Worm (Caenorhabditis elegans) whole organism, L4 larva: ENCODE measurements around the gene R01H2.1.

ENCODE experiments used
- F49E8.2 ChIP-seq: sonication (generic microtip); optimal IDR thresholded peaks from 2 replicates; lab custom pipeline; 2016; ENCODE audit warnings: missing compliant biosample characterization, mild to moderate bottlenecking, missing genetic modification characterization, borderline replicate concordance
- T20F7.1 ChIP-seq: fragments of 200-800 bp; sonication (Bioruptor generic); optimal IDR thresholded peaks from 2 replicates; lab custom pipeline; 2018; ENCODE audit warnings: mild to moderate bottlenecking, missing genetic modification characterization, missing compliant biosample characterization
- T26A8.4 ChIP-seq: fragments of 200-800 bp; sonication (Bioruptor generic); IDR thresholded peaks from 2 replicates; pipeline ENCODE4 v1.3.6; 2022; ENCODE audit warnings: missing genetic modification characterization, missing compliant biosample characterization
- Y75B8A.6 ChIP-seq: fragments of 200-800 bp; sonication (Bioruptor generic); IDR thresholded peaks from 2 replicates; pipeline ENCODE4 v1.3.6; 2022; ENCODE audit warnings: missing genetic modification reagents, missing genetic modification characterization, missing compliant biosample characterization
- ZK337.2 ChIP-seq: fragments of 200-800 bp; sonication (Bioruptor generic); IDR thresholded peaks from 2 replicates; pipeline ENCODE4 v1.3.6; 2022; ENCODE audit warnings: missing genetic modification reagents, missing genetic modification characterization, missing compliant biosample characterization
- aha-1 ChIP-seq: fragments of 150-350 bp; peaks from one replicate; lab custom pipeline; 2014; ENCODE audit warnings: missing biosample characterization, missing genetic modification characterization
- ceh-82 ChIP-seq: sonication (generic microtip); optimal IDR thresholded peaks from 2 replicates; lab custom pipeline; 2017; ENCODE audit warnings: missing biosample characterization, missing genetic modification characterization
- ctbp-1 ChIP-seq: fragments of 200-800 bp; sonication (Bioruptor generic); IDR thresholded peaks from 2 replicates; pipeline ENCODE4 v1.3.6; 2022; ENCODE audit warnings: missing genetic modification reagents, missing genetic modification characterization, missing compliant biosample characterization
- daf-12 ChIP-seq: fragments of 150-350 bp; optimal IDR thresholded peaks from 2 replicates; lab custom pipeline; 2014; ENCODE audit warnings: missing biosample characterization, missing genetic modification reagents, missing genetic modification characterization
- daf-16 ChIP-seq, 3 experiments: sonication (generic microtip); optimal IDR thresholded peaks; 2 replicates each; lab custom pipeline; 2016 to 2017; ENCODE audit warnings: missing genetic modification characterization in 3 of 3, missing genetic modification reagents in 3 of 3, mild to moderate bottlenecking in 2 of 3, missing compliant biosample characterization in 2 of 3, missing biosample characterization in 1 of 3, moderate library complexity in 1 of 3
- daf-19 ChIP-seq: fragments of 200-800 bp; sonication (Bioruptor generic); conservative IDR thresholded peaks from 2 replicates; pipeline ENCODE4 v1.3.6; 2022; ENCODE audit warnings: missing genetic modification characterization, missing compliant biosample characterization
- dmd-6 ChIP-seq: fragments of 200-800 bp; sonication (Bioruptor generic); IDR thresholded peaks from 2 replicates; pipeline ENCODE4 v1.3.6; 2022; ENCODE audit warnings: missing genetic modification reagents, missing genetic modification characterization, missing compliant biosample characterization
- dpl-1 ChIP-seq: fragments of 150-350 bp; optimal IDR thresholded peaks from 2 replicates; lab custom pipeline; 2014; ENCODE audit warnings: missing biosample characterization, missing genetic modification reagents, missing genetic modification characterization
- egl-27 ChIP-seq: sonication (generic microtip); optimal IDR thresholded peaks from 3 replicates; lab custom pipeline; 2017; ENCODE audit warnings: missing biosample characterization, missing genetic modification reagents, missing genetic modification characterization
- gei-8 ChIP-seq: fragments of 200-800 bp; sonication (Bioruptor generic); optimal IDR thresholded peaks from 2 replicates; lab custom pipeline; 2018; ENCODE audit warnings: mild to moderate bottlenecking, missing genetic modification characterization, missing compliant biosample characterization
- hif-1 ChIP-seq, 2 experiments: sonication (generic microtip); optimal IDR thresholded peaks; 2 replicates each; lab custom pipeline; 2016 to 2017; ENCODE audit warnings: missing compliant biosample characterization in 2 of 2, missing genetic modification characterization in 2 of 2, missing genetic modification reagents in 2 of 2, missing genotype in 2 of 2, mild to moderate bottlenecking in 1 of 2
- hlh-30 ChIP-seq: sonication (generic microtip); optimal IDR thresholded peaks from 2 replicates; lab custom pipeline; 2017; ENCODE audit warnings: antibody characterized with exemption, mild to moderate bottlenecking, missing genetic modification characterization, missing compliant biosample characterization; ENCODE audit not compliant: insufficient read depth
- hmg-1.1 ChIP-seq: fragments of 200-800 bp; sonication (Bioruptor generic); IDR thresholded peaks from 2 replicates; pipeline ENCODE4 v1.3.6; 2022; ENCODE audit warnings: missing genetic modification reagents, missing genetic modification characterization, missing compliant biosample characterization
- lin-38 ChIP-seq: fragments of 200-800 bp; sonication (Bioruptor generic); IDR thresholded peaks from 2 replicates; pipeline ENCODE4 v1.3.6; 2022; ENCODE audit warnings: missing genetic modification reagents, missing genetic modification characterization, missing compliant biosample characterization
- lsy-2 ChIP-seq, 2 experiments: fragments of 150-350 bp in 1 of 2; sonication (generic microtip) in 1 of 2; optimal IDR thresholded peaks; 2 replicates each; lab custom pipeline; 2014 to 2017; ENCODE audit warnings: missing biosample characterization in 2 of 2, missing genetic modification characterization in 2 of 2
- mep-1 ChIP-seq: fragments of 150-350 bp; sonication (generic microtip); optimal IDR thresholded peaks from 3 replicates; lab custom pipeline; 2014; ENCODE audit warnings: missing biosample characterization, missing genetic modification characterization
- mes-2 ChIP-seq: sonication (generic microtip); optimal IDR thresholded peaks from 2 replicates; lab custom pipeline; 2016; ENCODE audit warnings: missing genotype, mild to moderate bottlenecking, missing genetic modification characterization, missing compliant biosample characterization; ENCODE audit not compliant: poor library complexity, severe bottlenecking
- mxl-2 ChIP-seq: fragments of 200-800 bp; sonication (Bioruptor generic); conservative IDR thresholded peaks from 2 replicates; pipeline ENCODE4 v1.3.6; 2022; ENCODE audit warnings: missing genetic modification reagents, missing genetic modification characterization, missing compliant biosample characterization
- nhr-10 ChIP-seq: fragments of 150-350 bp; optimal IDR thresholded peaks from 2 replicates; lab custom pipeline; 2014; ENCODE audit warnings: missing biosample characterization, missing genetic modification characterization
- nhr-11 ChIP-seq: fragments of 150-350 bp; optimal IDR thresholded peaks from 2 replicates; lab custom pipeline; 2014; ENCODE audit warnings: missing biosample characterization, missing genetic modification characterization
- nhr-28 ChIP-seq: fragments of 150-350 bp; optimal IDR thresholded peaks from 2 replicates; lab custom pipeline; 2014; ENCODE audit warnings: missing biosample characterization, missing genetic modification characterization
- pqm-1 ChIP-seq: sonication (generic microtip); optimal IDR thresholded peaks from 2 replicates; lab custom pipeline; 2017; ENCODE audit warnings: missing biosample characterization, missing genetic modification characterization
- skn-1 ChIP-seq: fragments of 150-350 bp; optimal IDR thresholded peaks from 2 replicates; lab custom pipeline; 2014; ENCODE audit warnings: missing biosample characterization, missing genetic modification characterization
- tra-1 ChIP-seq: fragments of 200-800 bp; sonication (Bioruptor generic); IDR thresholded peaks from 2 replicates; pipeline ENCODE4 v1.3.6; 2022; ENCODE audit warnings: missing genetic modification reagents, missing genetic modification characterization, missing compliant biosample characterization
- unc-39 ChIP-seq: sonication (generic microtip); optimal IDR thresholded peaks from 2 replicates; lab custom pipeline; 2017; ENCODE audit warnings: missing biosample characterization, missing genetic modification characterization
- zip-11 ChIP-seq: fragments of 200-800 bp; sonication (Bioruptor generic); IDR thresholded peaks from 2 replicates; pipeline ENCODE4 v1.3.6; 2022; ENCODE audit warnings: missing genetic modification characterization, missing compliant biosample characterization

The R01H2.1 gene

ce11 chrIII:7067385-7067896, 4.8 kb downstream of the R01H2.1 start, which contains the start of gene ger-1:
ger-1 (minus strand) TSS chrIII:7067477.
- no peak for TF ChIP-seq gei-8 (GFP tag; lab: Kevin White, UChicago)
- peak; percentile 39 for TF ChIP-seq aha-1 (tag; lab: Kevin White, UChicago)
- peak; percentile 56 for TF ChIP-seq mes-2
- TF ChIP-seq skn-1 (tag; lab: Kevin White, UChicago) = no peak
- TF ChIP-seq, all 104 proteins: peak for 2

ce11 chrIII:7068520-7069113, 5.9 kb downstream of the R01H2.1 start, which contains the start of the genes ubc-18 and R01H2.8:
ubc-18 (minus strand) TSS chrIII:7068570.
R01H2.8 (plus strand) TSS chrIII:7069063.
- TF ChIP-seq T20F7.1 (GFP tag; lab: Kevin White, UChicago) = peak; percentile 20
- TF ChIP-seq ctbp-1 = no peak
- TF ChIP-seq pqm-1 (tag; lab: Kevin White, UChicago) = no peak
- TF ChIP-seq unc-39 = no peak
- TF ChIP-seq hmg-1.1 (GFP tag; lab: Robert Waterston, UW) = no peak
- no peak for TF ChIP-seq zip-11 (GFP tag; lab: Robert Waterston, UW)
- peak; percentile 53 for TF ChIP-seq lin-38 (GFP tag; lab: Robert Waterston, UW)
- TF ChIP-seq mes-2 = peak; percentile 62
- TF ChIP-seq dpl-1 (GFP tag; lab: Kevin White, UChicago) = peak; percentile 91
- TF ChIP-seq daf-16 (GFP tag; optimal IDR thresholded peaks at IDR 0.05; lab: Kevin White, UChicago) = no peak
- peak; percentile 48 for TF ChIP-seq daf-16 (tag; optimal IDR thresholded peaks at IDR 0.05; lab: Kevin White, UChicago)
- peak; percentile 16 for TF ChIP-seq hlh-30 (tag; lab: Kevin White, UChicago)
- peak; percentile 5 for TF ChIP-seq mep-1
- peak in 1 of 2 experiments; percentile 63 for TF ChIP-seq lsy-2 (tag; optimal IDR thresholded peaks at IDR 0.05; lab: Kevin White, UChicago)
- TF ChIP-seq nhr-10 = no peak

ce11 chrIII:7069981-7070380, 7.3 kb downstream of the R01H2.1 start, which contains the start of gene tmem-17:
tmem-17 (plus strand) TSS chrIII:7070281.
- TF ChIP-seq daf-12 (tag; lab: Kevin White, UChicago) (no peak), nhr-28 (tag; lab: Kevin White, UChicago) (no peak), hif-1 (tag; optimal IDR thresholded peaks at IDR 0.05; lab: Kevin White, UChicago) (no peak), gei-8 (GFP tag; lab: Kevin White, UChicago) (no peak), T26A8.4 (GFP tag; lab: Robert Waterston, UW) (no peak), dmd-6 (GFP tag; lab: Robert Waterston, UW) (no peak), mxl-2 (no peak), dpl-1 (GFP tag; lab: Kevin White, UChicago) (no peak), egl-27 (tag; lab: Kevin White, UChicago) (no peak), aha-1 (tag; lab: Kevin White, UChicago) (no peak), daf-19 (GFP tag; lab: Robert Waterston, UW) (no peak), nhr-11 (tag; lab: Kevin White, UChicago) (no peak), Y75B8A.6 (GFP tag; lab: Robert Waterston, UW) (no peak)
- TF ChIP-seq, all 104 proteins: peak for 0

ce11 chrIII:7072452-7072851, 9.8 kb downstream of the R01H2.1 start, which contains the start of gene lin-37:
lin-37 (minus strand) TSS chrIII:7072552.
- no peak for TF ChIP-seq ceh-82 (tag; lab: Kevin White, UChicago)
- TF ChIP-seq ZK337.2 (GFP tag; lab: Robert Waterston, UW) = no peak
- TF ChIP-seq lin-38 (GFP tag; lab: Robert Waterston, UW) = peak; percentile 44; the same call in 1 of the 2 replicates
- TF ChIP-seq tra-1 (GFP tag; lab: Robert Waterston, UW) = no peak
- no peak for TF ChIP-seq F49E8.2 (tag; lab: Kevin White, UChicago)
